Fruit fly (Drosophila melanogaster): Measurements from ENCODE around the gene MtnD.

DNA sequence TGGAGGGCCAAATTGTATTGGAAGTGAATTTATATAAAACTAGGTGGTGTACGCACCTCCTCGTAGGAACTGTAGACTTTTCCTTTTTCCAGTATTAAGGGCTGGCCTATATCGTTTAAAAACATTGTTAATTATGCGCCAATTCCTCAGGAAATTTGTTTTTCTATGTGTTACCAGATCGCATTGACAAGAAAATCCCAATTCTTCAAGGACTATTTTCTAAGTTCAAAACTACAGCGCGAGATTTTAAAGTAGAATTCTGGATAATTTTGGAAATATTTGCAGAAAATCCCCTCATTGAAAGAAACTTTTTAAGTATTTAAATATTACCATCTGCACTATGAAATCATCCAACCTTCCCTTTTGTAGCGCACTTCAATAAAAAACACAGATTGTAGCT, 46.6 kb downstream of the MtnD start, which contains the start of gene CG34008:
- TF ChIP-seq CG8478 (optimal IDR thresholded peaks at IDR 0.05) (no peak), CTCF (optimal IDR thresholded peaks at IDR 0.05) (no peak)

Data from S2 (cell line).